Fruit fly (Drosophila melanogaster): Measurements from ENCODE around the gene MED14.
A peak's percentile ranks its signal among the peaks of the same experiment; 100 is the strongest.

The MED14 gene

dm6 chr3L:572940-573339 lies 20.1 kb upstream of the MED14 start:
- TF ChIP-seq Dfd (GFP tag; optimal IDR thresholded peaks at IDR 0.05) = peak; percentile 56
- TF ChIP-seq pan (optimal IDR thresholded peaks at IDR 0.05) = no peak

dm6 chr3L:581037-581436 lies 12.0 kb upstream of the MED14 start, which contains the start of gene Ppm1:
Ppm1 (plus strand) TSS chr3L:581337.
- no peak for TF ChIP-seq Rel (GFP tag; optimal IDR thresholded peaks at IDR 0.05)
- TF ChIP-seq Rel (tag; optimal IDR thresholded peaks at IDR 0.05) = no peak
- no peak for TF ChIP-seq Hr78 (GFP tag; optimal IDR thresholded peaks at IDR 0.05)
- TF ChIP-seq Vsx2 (GFP tag; optimal IDR thresholded peaks at IDR 0.05; ENCODE audit: partially characterized antibody) = no peak
- TF ChIP-seq Hr83 (GFP tag; optimal IDR thresholded peaks at IDR 0.05; ENCODE audit: poor library complexity, severe bottlenecking) = no peak
- TF ChIP-seq usp (GFP tag; optimal IDR thresholded peaks at IDR 0.05) = no peak
- TF ChIP-seq Mio (GFP tag; optimal IDR thresholded peaks at IDR 0.05) = no peak
- TF ChIP-seq rgr (GFP tag; optimal IDR thresholded peaks at IDR 0.05) = no peak
- no peak for TF ChIP-seq dl (GFP tag; optimal IDR thresholded peaks at IDR 0.05; ENCODE audit: insufficient read depth in 1 of 2, partially characterized antibody in 2 of 2)
- TF ChIP-seq lola (GFP tag; optimal IDR thresholded peaks at IDR 0.05) = no peak
- no peak for TF ChIP-seq CG32264 (GFP tag; optimal IDR thresholded peaks at IDR 0.05)
- TF ChIP-seq Jra (GFP tag; optimal IDR thresholded peaks at IDR 0.05) = no peak
- TF ChIP-seq jim (GFP tag; optimal IDR thresholded peaks at IDR 0.05) = no peak
- TF ChIP-seq dmrt93B (GFP tag; optimal IDR thresholded peaks at IDR 0.05) = no peak
- TF ChIP-seq psq (GFP tag; optimal IDR thresholded peaks at IDR 0.05) = no peak
- no peak for TF ChIP-seq Myc (optimal IDR thresholded peaks at IDR 0.05)
- TF ChIP-seq ey (GFP tag; optimal IDR thresholded peaks at IDR 0.05) = no peak
- no peak for TF ChIP-seq CrebA (GFP tag; optimal IDR thresholded peaks at IDR 0.05; ENCODE audit: borderline replicate concordance)
- no peak for TF ChIP-seq HLH106 (tag; optimal IDR thresholded peaks at IDR 0.05)
- no peak for TF ChIP-seq Hnf4 (GFP tag; optimal IDR thresholded peaks at IDR 0.05)
- no peak for TF ChIP-seq sage (GFP tag; optimal IDR thresholded peaks at IDR 0.05)

DNA sequence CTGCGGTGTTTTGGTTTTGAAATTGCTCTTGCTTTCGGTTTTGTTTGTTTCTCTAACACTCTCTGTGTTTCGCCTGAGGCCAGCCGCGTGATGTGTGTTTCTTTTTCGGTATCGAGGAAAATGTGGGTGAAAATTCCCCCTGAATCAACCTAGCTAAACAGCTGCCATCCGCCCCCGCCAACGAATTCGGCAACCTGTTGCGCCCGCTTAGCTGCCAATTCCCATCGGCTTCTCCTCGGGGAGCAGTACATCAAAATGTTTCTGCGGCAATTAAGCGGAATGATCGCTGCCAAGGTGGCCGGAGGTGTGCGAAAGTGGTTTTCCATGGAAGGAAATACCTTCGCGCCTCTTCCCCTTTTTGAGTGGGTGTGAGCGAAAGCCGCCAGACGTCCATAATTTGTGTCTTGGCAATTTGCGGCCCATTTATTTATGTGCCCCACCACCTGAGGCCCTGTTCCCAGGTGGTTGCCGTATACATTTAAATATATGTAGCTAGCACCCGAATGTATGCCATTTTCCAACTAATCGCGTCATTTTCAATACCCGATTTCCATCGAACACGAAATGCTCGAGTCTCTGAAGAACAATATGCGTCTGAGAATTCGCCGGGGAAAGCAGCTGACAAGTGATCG lies 6.3 kb upstream of the MED14 start:
- TF ChIP-seq HLH106 (tag; optimal IDR thresholded peaks at IDR 0.05) (no peak), Vsx2 (GFP tag; optimal IDR thresholded peaks at IDR 0.05; ENCODE audit: partially characterized antibody) (no peak), sage (GFP tag; optimal IDR thresholded peaks at IDR 0.05) (no peak), sv (GFP tag; optimal IDR thresholded peaks at IDR 0.05) (no peak), lola (GFP tag; optimal IDR thresholded peaks at IDR 0.05) (no peak), jim (GFP tag; optimal IDR thresholded peaks at IDR 0.05) (no peak), pan (optimal IDR thresholded peaks at IDR 0.05) (no peak), Mio (GFP tag; optimal IDR thresholded peaks at IDR 0.05) (no peak), Rel (GFP tag; optimal IDR thresholded peaks at IDR 0.05) (no peak), Rel (tag; optimal IDR thresholded peaks at IDR 0.05) (no peak)

DNA sequence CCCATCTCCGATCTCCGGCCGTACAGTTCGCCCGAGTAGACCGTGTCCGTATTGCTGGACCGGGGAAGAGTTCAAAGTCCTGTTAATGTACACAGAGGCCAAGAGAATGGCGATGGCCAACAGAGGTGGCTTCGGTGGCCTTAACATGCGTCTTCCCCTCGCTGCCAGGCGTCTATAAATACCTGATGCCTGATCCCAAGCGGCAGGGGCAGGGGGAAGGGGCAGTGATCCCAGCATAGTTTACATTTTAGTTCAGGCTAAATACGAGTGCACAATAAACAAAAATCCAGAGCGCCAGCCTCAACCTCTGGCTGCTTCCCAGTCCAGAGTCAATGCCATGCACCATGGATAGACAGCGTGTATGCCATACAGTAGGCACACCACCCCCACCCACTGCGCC lies 5.2 kb upstream of the MED14 start:
- TF ChIP-seq Hr78 (GFP tag; optimal IDR thresholded peaks at IDR 0.05) (no peak), lola (GFP tag; optimal IDR thresholded peaks at IDR 0.05) (no peak), brk (GFP tag; optimal IDR thresholded peaks at IDR 0.05) (no peak), Hr83 (GFP tag; optimal IDR thresholded peaks at IDR 0.05; ENCODE audit: poor library complexity, severe bottlenecking) (no peak), Jra (GFP tag; optimal IDR thresholded peaks at IDR 0.05) (no peak), CG9705 (GFP tag; optimal IDR thresholded peaks at IDR 0.05) (no peak), GATAd (GFP tag; optimal IDR thresholded peaks at IDR 0.05) (no peak), psq (GFP tag; optimal IDR thresholded peaks at IDR 0.05) (no peak), tai (GFP tag; optimal IDR thresholded peaks at IDR 0.05) (no peak), dl (GFP tag; optimal IDR thresholded peaks at IDR 0.05; ENCODE audit: insufficient read depth in 1 of 2, partially characterized antibody in 2 of 2) (no peak), Dfd (GFP tag; optimal IDR thresholded peaks at IDR 0.05) (no peak), pan (optimal IDR thresholded peaks at IDR 0.05) (no peak), Sp1 (GFP tag; optimal IDR thresholded peaks at IDR 0.05) (no peak), Dif (GFP tag; optimal IDR thresholded peaks at IDR 0.05; ENCODE audit: partially characterized antibody) (no peak), OdsH (GFP tag; optimal IDR thresholded peaks at IDR 0.05) (no peak), ey (GFP tag; optimal IDR thresholded peaks at IDR 0.05) (no peak), Vsx2 (GFP tag; optimal IDR thresholded peaks at IDR 0.05; ENCODE audit: partially characterized antibody) (no peak), sv (GFP tag; optimal IDR thresholded peaks at IDR 0.05) (no peak)

dm6 chr3L:589174-589289 lies 4.0 kb upstream of the MED14 start, which contains the start of gene Kah:
Kah (minus strand) TSS chr3L:589274.
- TF ChIP-seq h (GFP tag; optimal IDR thresholded peaks at IDR 0.05) = no peak
- TF ChIP-seq ey (GFP tag; optimal IDR thresholded peaks at IDR 0.05) = no peak
- no peak for TF ChIP-seq N (GFP tag; optimal IDR thresholded peaks at IDR 0.05)
